Fruit fly (Drosophila melanogaster): ENCODE data around the gene ru.

DNA sequence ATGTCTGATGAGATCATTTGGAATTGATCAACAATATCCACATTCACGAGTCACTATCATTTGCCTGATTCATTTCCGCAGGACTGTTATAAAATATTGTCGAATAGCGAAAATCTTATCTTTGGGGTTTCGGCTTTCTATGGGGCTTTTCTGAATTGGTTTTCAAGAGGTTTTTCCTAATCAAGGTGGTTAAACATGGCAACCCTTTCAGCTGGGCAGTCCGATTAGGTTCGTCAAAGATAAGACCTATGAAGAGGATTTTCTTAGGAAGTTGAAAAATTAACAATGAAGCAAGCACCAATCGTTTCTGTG lies 44.8 kb upstream of the ru start:
- TF ChIP-seq h (optimal IDR thresholded peaks at IDR 0.05) (no peak), psq (optimal IDR thresholded peaks at IDR 0.05) (no peak)

Data from Kc167 (cell line).